Fruit fly (Drosophila melanogaster) whole organism, embryonic: ENCODE measurements around the gene Sc2.

Experiments
- Adf1 ChIP-seq: fragments of 200-800 bp; sonication (Bioruptor generic); IDR thresholded peaks from 2 replicates; pipeline ENCODE4 v1.3.6; 2022; ENCODE audit warnings: missing biosample characterization, missing genetic modification characterization
- Bgb ChIP-seq: fragments of 200-800 bp; sonication (Bioruptor generic); IDR thresholded peaks from 2 replicates; pipeline ENCODE4 v1.3.6; 2022; ENCODE audit warnings: missing biosample characterization, missing genetic modification characterization; ENCODE audit not compliant: partially characterized antibody
- CG10274 ChIP-seq: fragments of 200-800 bp; sonication (Bioruptor generic); optimal IDR thresholded peaks from 3 replicates; lab custom pipeline; 2017; ENCODE audit warnings: missing biosample characterization, mild to moderate bottlenecking, missing genetic modification characterization
- CG13424 ChIP-seq: fragments of 200-800 bp; sonication (Bioruptor generic); optimal IDR thresholded peaks from 2 replicates; lab custom pipeline; 2019; ENCODE audit warnings: missing biosample characterization, mild to moderate bottlenecking, missing genetic modification characterization, moderate library complexity
- CG14710 ChIP-seq: fragments of 200-800 bp; sonication (Bioruptor generic); optimal IDR thresholded peaks from 3 replicates; lab custom pipeline; 2019; ENCODE audit warnings: missing biosample characterization, mild to moderate bottlenecking, missing genetic modification characterization, moderate library complexity
- CG15514 ChIP-seq: fragments of 200-800 bp; sonication (Bioruptor generic); optimal IDR thresholded peaks from 3 replicates; lab custom pipeline; 2017; ENCODE audit warnings: missing biosample characterization, missing genetic modification characterization, mild to moderate bottlenecking, moderate library complexity, missing genetic modification reagents
- CG17186 ChIP-seq: fragments of 200-800 bp; sonication (Bioruptor generic); optimal IDR thresholded peaks from 3 replicates; lab custom pipeline; 2017; ENCODE audit warnings: missing biosample characterization, missing genetic modification reagents, missing genetic modification characterization
- CG17829 ChIP-seq: fragments of 200-800 bp; optimal IDR thresholded peaks from 2 replicates; lab custom pipeline; 2019; ENCODE audit warnings: missing biosample characterization, mild to moderate bottlenecking, missing genetic modification characterization, moderate library complexity
- CG17912 ChIP-seq: fragments of 200-800 bp; sonication (Bioruptor generic); optimal IDR thresholded peaks from 2 replicates; lab custom pipeline; 2018; ENCODE audit warnings: missing biosample characterization, mild to moderate bottlenecking, missing genetic modification characterization
- CG18011 ChIP-seq: fragments of 200-800 bp; sonication (Bioruptor generic); optimal IDR thresholded peaks from 2 replicates; lab custom pipeline; 2017; ENCODE audit warnings: missing biosample characterization, missing genetic modification characterization, mild to moderate bottlenecking, moderate library complexity, missing genotype
- CG2120 ChIP-seq: fragments of 200-800 bp; sonication (Bioruptor generic); optimal IDR thresholded peaks from 3 replicates; lab custom pipeline; 2016; ENCODE audit warnings: missing biosample characterization, missing genetic modification characterization
- CG31388 ChIP-seq: fragments of 200-800 bp; sonication (Bioruptor generic); optimal IDR thresholded peaks from 2 replicates; lab custom pipeline; 2016; ENCODE audit warnings: missing biosample characterization, missing genetic modification characterization
- CG3281 ChIP-seq: fragments of 200-800 bp; sonication (Bioruptor generic); optimal IDR thresholded peaks from 3 replicates; lab custom pipeline; 2017; ENCODE audit warnings: missing biosample characterization, mild to moderate bottlenecking, missing genetic modification characterization
- CG3407 ChIP-seq: fragments of 200-800 bp; sonication (Bioruptor generic); optimal IDR thresholded peaks from 2 replicates; lab custom pipeline; 2018; ENCODE audit warnings: missing biosample characterization, mild to moderate bottlenecking, missing genetic modification characterization
- CG3847 ChIP-seq: fragments of 200-800 bp; sonication (Bioruptor generic); IDR thresholded peaks from 2 replicates; pipeline ENCODE4 v1.3.6; 2022; ENCODE audit warnings: missing biosample characterization, missing genetic modification characterization
- CG4328 ChIP-seq: fragments of 200-800 bp; sonication (Bioruptor generic); optimal IDR thresholded peaks from 3 replicates; lab custom pipeline; 2017; ENCODE audit warnings: missing biosample characterization, missing genetic modification reagents, missing genetic modification characterization
- CG4730 ChIP-seq: fragments of 200-800 bp; sonication (Bioruptor generic); IDR thresholded peaks from 2 replicates; pipeline ENCODE4 v1.3.6; 2022; ENCODE audit warnings: missing biosample characterization, missing genetic modification characterization
- CG7271 ChIP-seq: fragments of 200-800 bp; sonication (Bioruptor generic); optimal IDR thresholded peaks from 2 replicates; lab custom pipeline; 2018; ENCODE audit warnings: missing biosample characterization, mild to moderate bottlenecking, missing genetic modification characterization, moderate library complexity
- CG7786 ChIP-seq: fragments of 200-800 bp; sonication (Bioruptor generic); optimal IDR thresholded peaks from 2 replicates; lab custom pipeline; 2016; ENCODE audit warnings: missing biosample characterization, missing genetic modification characterization
- CG8944 ChIP-seq: fragments of 200-800 bp; sonication (Bioruptor generic); optimal IDR thresholded peaks from 3 replicates; lab custom pipeline; 2016; ENCODE audit warnings: missing biosample characterization, missing genetic modification characterization
- CG9932 ChIP-seq: fragments of 200-800 bp; sonication (Bioruptor generic); IDR thresholded peaks from 2 replicates; pipeline ENCODE4 v1.3.6; 2022; ENCODE audit warnings: missing biosample characterization, missing genetic modification characterization
- Camta ChIP-seq: fragments of 200-800 bp; sonication (Bioruptor generic); optimal IDR thresholded peaks from 2 replicates; lab custom pipeline; 2016; ENCODE audit warnings: missing biosample characterization, missing genetic modification characterization
- CoRest ChIP-seq: fragments of 200-800 bp; sonication (Bioruptor generic); optimal IDR thresholded peaks from 3 replicates; lab custom pipeline; 2018; ENCODE audit warnings: missing biosample characterization, mild to moderate bottlenecking, missing genetic modification characterization, moderate library complexity
- E2f1 ChIP-seq: fragments of 200-800 bp; sonication (Bioruptor generic); IDR thresholded peaks from 2 replicates; pipeline ENCODE4 v1.3.6; 2022; ENCODE audit warnings: missing biosample characterization, missing genetic modification characterization
- ERR ChIP-seq: fragments of 200-800 bp; sonication (Bioruptor generic); optimal IDR thresholded peaks from 2 replicates; lab custom pipeline; 2016; ENCODE audit warnings: missing biosample characterization, missing genetic modification characterization
- GATAe ChIP-seq: fragments of 200-800 bp; sonication (Bioruptor generic); conservative IDR thresholded peaks from 2 replicates; pipeline ENCODE4 v1.3.6; 2022; ENCODE audit warnings: missing biosample characterization, missing genetic modification characterization
- HLHmδ ChIP-seq: fragments of 200-800 bp; sonication (Bioruptor generic); optimal IDR thresholded peaks from 2 replicates; lab custom pipeline; 2018; ENCODE audit warnings: missing biosample characterization, mild to moderate bottlenecking, missing genetic modification characterization, moderate library complexity
- Opbp ChIP-seq: fragments of 200-800 bp; sonication (Bioruptor generic); IDR thresholded peaks from 3 replicates; pipeline ENCODE4 v1.3.6; 2022; ENCODE audit warnings: missing biosample characterization, missing genetic modification characterization; ENCODE audit not compliant: partially characterized antibody
- Pdp1 ChIP-seq, 2 experiments: fragments of 200-800 bp; sonication (Bioruptor generic); optimal IDR thresholded peaks; 3 replicates each; lab custom pipeline; 2016; ENCODE audit warnings: missing biosample characterization in 2 of 2, missing genetic modification characterization in 2 of 2, mild to moderate bottlenecking in 1 of 2, moderate library complexity in 1 of 2
- Sin3A ChIP-seq: fragments of >200 bp; optimal IDR thresholded peaks from 2 replicates; lab custom pipeline; 2018
- Xbp1 ChIP-seq: fragments of 200-800 bp; sonication (Bioruptor generic); optimal IDR thresholded peaks from 3 replicates; lab custom pipeline; 2016; ENCODE audit warnings: missing biosample characterization, mild to moderate bottlenecking, missing genetic modification characterization
- chinmo ChIP-seq: fragments of 200-800 bp; sonication (Bioruptor generic); IDR thresholded peaks from 4 replicates; pipeline ENCODE4 v1.3.6; 2022; ENCODE audit warnings: missing biosample characterization, missing genetic modification characterization; ENCODE audit not compliant: partially characterized antibody
- crp ChIP-seq, 2 experiments: fragments of 200-800 bp; sonication (Bioruptor generic); optimal IDR thresholded peaks; 2 replicates in 1 of 2; 3 replicates in 1 of 2; lab custom pipeline; 2017; ENCODE audit warnings: missing biosample characterization in 2 of 2, missing genetic modification characterization in 2 of 2, mild to moderate bottlenecking in 1 of 2, moderate library complexity in 1 of 2
- gem ChIP-seq: fragments of 200-800 bp; sonication (Bioruptor generic); optimal IDR thresholded peaks from 2 replicates; lab custom pipeline; 2019; ENCODE audit warnings: missing biosample characterization, mild to moderate bottlenecking, missing genetic modification characterization, moderate library complexity
- grau ChIP-seq: fragments of 200-800 bp; optimal IDR thresholded peaks from 3 replicates; lab custom pipeline; 2019; ENCODE audit warnings: missing biosample characterization, mild to moderate bottlenecking, missing genetic modification characterization, moderate library complexity
- gro ChIP-seq: fragments of 200-800 bp; sonication (Bioruptor generic); optimal IDR thresholded peaks from 2 replicates; lab custom pipeline; 2016; ENCODE audit warnings: missing biosample characterization, missing genetic modification characterization
- hkb ChIP-seq, 2 experiments: fragments of 200-800 bp in 1 of 2; fragments of >200 bp in 1 of 2; sonication (Bioruptor generic) in 1 of 2; IDR thresholded peaks in 1 of 2; optimal IDR thresholded peaks in 1 of 2; 2 replicates each; pipeline versions ENCODE4 v1.3.6 to Lab custom; 2017 to 2022; ENCODE audit warnings: missing biosample characterization in 1 of 2, missing genetic modification characterization in 1 of 2
- kah ChIP-seq: fragments of 200-800 bp; sonication (Bioruptor generic); optimal IDR thresholded peaks from 2 replicates; lab custom pipeline; 2018; ENCODE audit warnings: missing biosample characterization, mild to moderate bottlenecking, missing genetic modification characterization
- klu ChIP-seq: fragments of 200-800 bp; sonication (Bioruptor generic); IDR thresholded peaks from 2 replicates; pipeline ENCODE4 v1.3.6; 2022; ENCODE audit warnings: missing biosample characterization, missing genetic modification characterization
- lola ChIP-seq, 3 experiments: fragments of >200 bp in 2 of 3; fragments of 200-800 bp in 1 of 3; sonication (Bioruptor generic) in 1 of 3; optimal IDR thresholded peaks; 2 replicates each; lab custom pipeline; 2017 to 2019; ENCODE audit warnings: missing biosample characterization in 3 of 3, missing genetic modification characterization in 3 of 3, mild to moderate bottlenecking in 1 of 3, moderate library complexity in 1 of 3
- mirr ChIP-seq: fragments of 200-800 bp; sonication (Bioruptor generic); optimal IDR thresholded peaks from 3 replicates; lab custom pipeline; 2018; ENCODE audit warnings: missing biosample characterization, mild to moderate bottlenecking, missing genetic modification characterization
- prd ChIP-seq, 3 experiments: fragments of >200 bp in 2 of 3; fragments of 200-800 bp in 1 of 3; sonication (Bioruptor generic) in 1 of 3; optimal IDR thresholded peaks in 2 of 3; IDR thresholded peaks in 1 of 3; 2 replicates in 2 of 3; 3 replicates in 1 of 3; pipeline versions ENCODE4 v1.3.6 to Lab custom; 2017 to 2022; ENCODE audit warnings: missing biosample characterization in 1 of 3, missing genetic modification characterization in 1 of 3
- pzg ChIP-seq: fragments of 200-800 bp; sonication (Bioruptor generic); optimal IDR thresholded peaks from 3 replicates; lab custom pipeline; 2018; ENCODE audit warnings: missing biosample characterization, mild to moderate bottlenecking, missing genetic modification characterization, moderate library complexity
- slbo ChIP-seq: fragments of 200-800 bp; sonication (Bioruptor generic); IDR thresholded peaks from 2 replicates; pipeline ENCODE4 v1.3.6; 2022; ENCODE audit warnings: missing biosample characterization, missing genetic modification characterization
- sob ChIP-seq: fragments of 200-800 bp; sonication (Bioruptor generic); IDR thresholded peaks from 2 replicates; pipeline ENCODE4 v1.3.6; 2022; ENCODE audit warnings: missing biosample characterization, missing genetic modification characterization
- usp ChIP-seq: fragments of >200 bp; optimal IDR thresholded peaks from 2 replicates; lab custom pipeline; 2017; ENCODE audit warnings: missing biosample characterization, missing genetic modification characterization
- zen ChIP-seq: fragments of 200-800 bp; sonication (Bioruptor generic); optimal IDR thresholded peaks from 3 replicates; lab custom pipeline; 2018; ENCODE audit warnings: missing biosample characterization, mild to moderate bottlenecking, missing genetic modification characterization, moderate library complexity
- zfh1 ChIP-seq: fragments of 200-800 bp; sonication (Bioruptor generic); IDR thresholded peaks from 3 replicates; pipeline ENCODE4 v1.3.6; 2022; ENCODE audit warnings: missing biosample characterization, missing genetic modification characterization

Gene Sc2

dm6 chr3L:3896553-3897034, 6.7 kb upstream of the Sc2 start, which contains the start of the genes Gr63a and Lamtor4 (continued):
- TF ChIP-seq CG4730 (GFP tag; lab: Robert Waterston, UW), result no peak
- TF ChIP-seq CG8944, result peak; percentile 12
- peak; percentile 7 for TF ChIP-seq zen (tag; lab: Kevin White, UChicago)
- peak; percentile 51 for TF ChIP-seq CG17912
- TF ChIP-seq CG3281 (GFP tag; lab: Kevin White, UChicago), result peak; percentile 10
- TF ChIP-seq klu (GFP tag; lab: Robert Waterston, UW), result peak; percentile 36; the same call in 1 of the 2 replicates
- TF ChIP-seq GATAe (GFP tag; lab: Robert Waterston, UW), result no peak
- peak; percentile 16 for TF ChIP-seq grau (tag; lab: Kevin White, UChicago)
- TF ChIP-seq gro (GFP tag; lab: Kevin White, UChicago), result peak; percentile 27
- TF ChIP-seq CG7786 (GFP tag; lab: Kevin White, UChicago), result peak; percentile 28
- TF ChIP-seq CG18011, result peak; percentile 4
- TF ChIP-seq HLHmδ (GFP tag; lab: Kevin White, UChicago), result peak; percentile 1
- no peak for TF ChIP-seq E2f1 (GFP tag; lab: Robert Waterston, UW)
- no peak for TF ChIP-seq CG10274 (GFP tag; lab: Kevin White, UChicago)
- peak; percentile 16; the same call in 1 of the 2 replicates for TF ChIP-seq Bgb (GFP tag; lab: Robert Waterston, UW)
- no peak for TF ChIP-seq crp (GFP tag; optimal IDR thresholded peaks at IDR 0.05; lab: Kevin White, UChicago)
- TF ChIP-seq mirr (GFP tag; lab: Kevin White, UChicago), result peak; percentile 6
- peak; percentile 6 for TF ChIP-seq ERR (GFP tag; lab: Kevin White, UChicago)
- TF ChIP-seq slbo (GFP tag; lab: Robert Waterston, UW), result peak; percentile 21; the same call in 1 of the 2 replicates
- peak; percentile 18 for TF ChIP-seq CG17829 (tag; lab: Kevin White, UChicago)
- peak in 1 of 3 experiments; percentile 3 for TF ChIP-seq lola (GFP tag; optimal IDR thresholded peaks at IDR 0.05; lab: Kevin White, UChicago)
- no peak for TF ChIP-seq CG4328 (GFP tag; lab: Kevin White, UChicago)
- TF ChIP-seq sob, result peak; percentile 24; the same call in 1 of the 2 replicates
- TF ChIP-seq CG9932 (GFP tag; lab: Robert Waterston, UW), result peak; percentile 46; the same call in 1 of the 2 replicates
- no peak for TF ChIP-seq Adf1 (GFP tag; lab: Robert Waterston, UW)
- 0 out of 4 replicates have a peak, but pooled peaks have one; percentile 17 for TF ChIP-seq chinmo (GFP tag; lab: Robert Waterston, UW)
- no peak for TF ChIP-seq CG7271 (tag; lab: Kevin White, UChicago)
- TF ChIP-seq gem (tag; lab: Kevin White, UChicago), result no peak
- TF ChIP-seq Pdp1 (GFP tag; optimal IDR thresholded peaks at IDR 0.05; lab: Kevin White, UChicago), result peak in 1 of 2 experiments; percentile 22
- TF ChIP-seq prd (optimal IDR thresholded peaks at IDR 0.05; lab: Kevin White, UChicago), result no peak
- TF ChIP-seq prd (GFP tag; IDR thresholded peaks at IDR 0.05; lab: Robert Waterston, UW), result no peak
- TF ChIP-seq CG13424 (tag; lab: Kevin White, UChicago), result peak; percentile 6
- peak; percentile 43 for TF ChIP-seq CG17186 (GFP tag; lab: Kevin White, UChicago)
- no peak for TF ChIP-seq hkb (optimal IDR thresholded peaks at IDR 0.05; lab: Kevin White, UChicago)
- TF ChIP-seq hkb (GFP tag; IDR thresholded peaks at IDR 0.05; lab: Robert Waterston, UW), result 0 out of 2 replicates have a peak, but pooled peaks have one; percentile 7
- no peak for TF ChIP-seq usp (GFP tag; lab: Kevin White, UChicago)
- peak; percentile 44 for TF ChIP-seq CG14710 (tag; lab: Kevin White, UChicago)
- no peak for TF ChIP-seq CG31388
- TF ChIP-seq kah (GFP tag; lab: Kevin White, UChicago), result no peak
- peak; percentile 42 for TF ChIP-seq Sin3A (lab: Kevin White, UChicago)
- peak; percentile 24; the same call in 1 of the 3 replicates for TF ChIP-seq Opbp
- TF ChIP-seq CG3847 (GFP tag; lab: Robert Waterston, UW), result 0 out of 2 replicates have a peak, but pooled peaks have one; percentile 41
- TF ChIP-seq Xbp1 (GFP tag; lab: Kevin White, UChicago), result peak; percentile 26
- peak; percentile 19 for TF ChIP-seq CoRest (tag; lab: Kevin White, UChicago)
- TF ChIP-seq zfh1, result 0 out of 3 replicates have a peak, but pooled peaks have one; percentile 20
- TF ChIP-seq Camta (GFP tag; lab: Kevin White, UChicago), result no peak
- peak; percentile 51 for TF ChIP-seq CG2120 (GFP tag; lab: Kevin White, UChicago)
- TF ChIP-seq pzg (GFP tag; lab: Kevin White, UChicago), result peak; percentile 88
- peak; percentile 55 for TF ChIP-seq CG15514
- TF ChIP-seq CG3407 (GFP tag; lab: Kevin White, UChicago), result no peak
